Worm (Caenorhabditis elegans) whole organism, mixed stage, embryonic: ENCODE data around the gene hlh-26.
"Not testable (repeated sequence)": the region's sequence is repeated elsewhere in the genome, so short reads cannot be mapped to it uniquely, and the experiment has no call there.

Experiments used
- M03D4.4 ChIP-seq: sonication (generic microtip); optimal IDR thresholded peaks from 2 replicates; lab custom pipeline; 2017; ENCODE audit warnings: mild to moderate bottlenecking, missing genetic modification characterization, missing compliant biosample characterization
- bed-3 ChIP-seq: fragments of 200-800 bp; sonication (Bioruptor generic); optimal IDR thresholded peaks from 3 replicates; lab custom pipeline; 2018; ENCODE audit warnings: mild to moderate bottlenecking, missing genetic modification characterization, moderate library complexity, missing compliant biosample characterization
- blmp-1 ChIP-seq: fragments of 150-350 bp; optimal IDR thresholded peaks from 2 replicates; lab custom pipeline; 2014; ENCODE audit warnings: missing biosample characterization, missing genetic modification characterization
- ceh-39 ChIP-seq: fragments of 150-350 bp; optimal IDR thresholded peaks from 2 replicates; lab custom pipeline; 2014; ENCODE audit warnings: missing biosample characterization, missing genetic modification characterization
- ceh-43 ChIP-seq: fragments of 200-800 bp; sonication (Bioruptor generic); optimal IDR thresholded peaks from 2 replicates; lab custom pipeline; 2018; ENCODE audit warnings: mild to moderate bottlenecking, missing genetic modification characterization, moderate library complexity, missing compliant biosample characterization
- ceh-83 ChIP-seq: fragments of 200-800 bp; sonication (Bioruptor generic); optimal IDR thresholded peaks from 2 replicates; lab custom pipeline; 2018; ENCODE audit warnings: mild to moderate bottlenecking, missing genetic modification characterization, missing compliant biosample characterization
- ces-1 ChIP-seq: fragments of 150-350 bp; optimal IDR thresholded peaks from 2 replicates; lab custom pipeline; 2014; ENCODE audit warnings: missing biosample characterization, missing genetic modification reagents, missing genetic modification characterization
- cnd-1 ChIP-seq: fragments of 200-800 bp; sonication (Bioruptor generic); optimal IDR thresholded peaks from 2 replicates; lab custom pipeline; 2018; ENCODE audit warnings: mild to moderate bottlenecking, missing genetic modification characterization, missing compliant biosample characterization
- drap-1 ChIP-seq: fragments of 200-800 bp; sonication (Bioruptor generic); optimal IDR thresholded peaks from 3 replicates; lab custom pipeline; 2018; ENCODE audit warnings: mild to moderate bottlenecking, missing genetic modification characterization, missing compliant biosample characterization
- elt-1 ChIP-seq: sonication (generic microtip); optimal IDR thresholded peaks from 2 replicates; lab custom pipeline; 2017; ENCODE audit warnings: missing genetic modification characterization, mild to moderate bottlenecking, missing compliant biosample characterization, antibody characterized with exemption, moderate library complexity, borderline replicate concordance; ENCODE audit not compliant: insufficient read depth
- elt-3 ChIP-seq: fragments of 150-350 bp; optimal IDR thresholded peaks from 2 replicates; lab custom pipeline; 2014; ENCODE audit warnings: missing biosample characterization, missing genetic modification characterization
- flh-1 ChIP-seq: fragments of 200-800 bp; sonication (Bioruptor generic); optimal IDR thresholded peaks from 2 replicates; lab custom pipeline; 2018; ENCODE audit warnings: mild to moderate bottlenecking, missing genetic modification characterization, moderate library complexity, missing compliant biosample characterization
- ham-2 ChIP-seq: fragments of 200-800 bp; sonication (Bioruptor generic); optimal IDR thresholded peaks from 2 replicates; lab custom pipeline; 2018; ENCODE audit warnings: mild to moderate bottlenecking, missing genetic modification characterization, missing compliant biosample characterization
- hlh-1 ChIP-seq: fragments of 150-350 bp; optimal IDR thresholded peaks from 2 replicates; lab custom pipeline; 2014; ENCODE audit warnings: missing biosample characterization, missing genetic modification reagents, missing genetic modification characterization
- lin-13 ChIP-seq: fragments of 150-350 bp; optimal IDR thresholded peaks from 2 replicates; lab custom pipeline; 2014; ENCODE audit warnings: missing biosample characterization, missing genetic modification characterization
- lsy-2 ChIP-seq: fragments of 150-350 bp; optimal IDR thresholded peaks from 2 replicates; lab custom pipeline; 2014; ENCODE audit warnings: missing biosample characterization, missing genetic modification characterization
- mep-1 ChIP-seq: fragments of 150-350 bp; optimal IDR thresholded peaks from 2 replicates; lab custom pipeline; 2017; ENCODE audit warnings: missing biosample characterization, missing genetic modification reagents, missing genetic modification characterization, inconsistent platforms
- mls-2 ChIP-seq: sonication (generic microtip); optimal IDR thresholded peaks from 2 replicates; lab custom pipeline; 2016; ENCODE audit warnings: mild to moderate bottlenecking, missing genetic modification characterization, moderate library complexity, missing compliant biosample characterization
- nhr-12 ChIP-seq: fragments of 150-350 bp; optimal IDR thresholded peaks from 2 replicates; lab custom pipeline; 2014; ENCODE audit warnings: missing biosample characterization, missing genetic modification characterization
- nhr-237 ChIP-seq: fragments of 150-350 bp; optimal IDR thresholded peaks from 2 replicates; lab custom pipeline; 2014; ENCODE audit warnings: missing biosample characterization, missing genetic modification characterization
- nhr-28 ChIP-seq: fragments of 150-350 bp; optimal IDR thresholded peaks from 2 replicates; lab custom pipeline; 2014; ENCODE audit warnings: missing biosample characterization, missing genetic modification characterization
- nhr-76 ChIP-seq: sonication (generic microtip); optimal IDR thresholded peaks from 2 replicates; lab custom pipeline; 2017; ENCODE audit warnings: missing biosample characterization, missing genetic modification characterization
- pha-4 ChIP-seq: fragments of 150-350 bp; optimal IDR thresholded peaks from 2 replicates; lab custom pipeline; 2018; ENCODE audit warnings: missing biosample characterization, missing genetic modification reagents, missing genetic modification characterization
- sem-2 ChIP-seq: fragments of 200-800 bp; sonication (Bioruptor generic); optimal IDR thresholded peaks from 2 replicates; lab custom pipeline; 2018; ENCODE audit warnings: mild to moderate bottlenecking, missing genetic modification characterization, missing compliant biosample characterization
- snpc-4 ChIP-seq: fragments of 150-350 bp; optimal IDR thresholded peaks from 2 replicates; lab custom pipeline; 2014; ENCODE audit warnings: missing biosample characterization, missing genetic modification characterization
- sptf-1 ChIP-seq: sonication (generic microtip); optimal IDR thresholded peaks from 2 replicates; lab custom pipeline; 2017; ENCODE audit warnings: mild to moderate bottlenecking, missing genetic modification characterization, moderate library complexity, missing compliant biosample characterization
- unc-120 ChIP-seq: sonication (generic microtip); optimal IDR thresholded peaks from 2 replicates; lab custom pipeline; 2017; ENCODE audit warnings: missing genetic modification characterization, missing compliant biosample characterization; ENCODE audit not compliant: poor library complexity, severe bottlenecking
- unc-39 ChIP-seq: fragments of 150-350 bp; optimal IDR thresholded peaks from 2 replicates; lab custom pipeline; 2014; ENCODE audit warnings: missing biosample characterization, missing genetic modification characterization
- unc-62 ChIP-seq: fragments of 150-350 bp; optimal IDR thresholded peaks from 2 replicates; lab custom pipeline; 2014; ENCODE audit warnings: missing biosample characterization, missing genetic modification reagents, missing genetic modification characterization
- zip-8 ChIP-seq: fragments of 150-350 bp; optimal IDR thresholded peaks from 2 replicates; lab custom pipeline; 2014; ENCODE audit warnings: missing biosample characterization, missing genetic modification characterization
- ztf-11 ChIP-seq: fragments of 150-350 bp; optimal IDR thresholded peaks from 2 replicates; lab custom pipeline; 2014; ENCODE audit warnings: missing biosample characterization, missing genetic modification characterization

The hlh-26 gene

DNA sequence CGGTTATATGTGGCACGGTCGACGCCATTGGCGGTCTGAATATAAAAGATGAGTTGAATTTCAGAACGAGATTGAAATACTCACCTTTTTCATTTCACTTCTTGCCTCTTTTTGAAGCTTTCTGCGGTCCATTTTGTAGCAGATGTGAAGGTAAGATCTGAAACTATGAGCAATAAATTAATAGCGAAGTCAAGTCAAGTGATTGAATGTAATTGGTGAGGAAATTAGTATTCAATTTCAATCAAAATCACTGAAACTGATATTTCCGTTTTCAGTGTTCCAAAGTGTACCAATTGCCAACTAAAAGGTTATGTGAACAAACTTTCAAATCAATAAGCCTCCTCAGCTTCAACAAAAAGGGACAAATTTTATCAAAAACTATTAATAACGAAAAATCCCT, 8.1 kb upstream of the hlh-26 start, which contains the start of gene C17C3.24:
Gene C17C3.24 (minus strand): TSS at position 101 of the 400 bp plus-strand sequence.
- no peak for TF ChIP-seq drap-1
- TF ChIP-seq sptf-1, result no peak
- TF ChIP-seq blmp-1 (tag; lab: Kevin White, UChicago), result no peak
- TF ChIP-seq, all 35 proteins: peak for 0

- not testable (repeated sequence) for TF ChIP-seq elt-1 (tag; lab: Kevin White, UChicago); ztf-11 (tag; lab: Kevin White, UChicago); sptf-1
These were observed 6.6 kb upstream of the hlh-26 start, which contains the start of gene hlh-27 for ce11 chrII:5540113-5540512. hlh-27 (minus strand) TSS chrII:5540213.

DNA sequence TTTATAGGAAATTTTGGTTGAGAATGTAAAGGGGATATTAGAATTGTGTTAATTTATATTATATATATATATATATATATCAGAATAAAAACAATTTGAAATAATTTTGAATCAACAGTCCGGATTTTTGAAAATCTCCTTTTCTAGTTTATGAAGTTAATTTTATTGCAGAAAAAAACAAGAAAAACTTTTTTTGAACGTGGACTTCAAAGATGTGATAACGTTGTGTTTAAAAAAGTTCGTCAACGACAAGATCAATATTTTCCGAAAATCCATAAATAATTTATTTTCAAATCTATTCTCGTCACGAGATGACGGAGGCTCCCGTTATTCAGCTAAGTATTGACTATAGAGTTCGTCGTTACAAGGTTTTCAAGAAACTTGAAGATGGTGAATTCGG, 4.0 kb upstream of the hlh-26 start, which contains the start of gene C17C3.11:
Gene C17C3.11 (plus strand): TSS at position 301 of the 400 bp plus-strand sequence.
- TF ChIP-seq ces-1 (GFP tag; lab: Kevin White, UChicago) (no peak), nhr-12 (tag; lab: Kevin White, UChicago) (no peak), flh-1 (no peak), unc-62 (GFP tag; lab: Kevin White, UChicago) (no peak), ceh-43 (no peak)

DNA sequence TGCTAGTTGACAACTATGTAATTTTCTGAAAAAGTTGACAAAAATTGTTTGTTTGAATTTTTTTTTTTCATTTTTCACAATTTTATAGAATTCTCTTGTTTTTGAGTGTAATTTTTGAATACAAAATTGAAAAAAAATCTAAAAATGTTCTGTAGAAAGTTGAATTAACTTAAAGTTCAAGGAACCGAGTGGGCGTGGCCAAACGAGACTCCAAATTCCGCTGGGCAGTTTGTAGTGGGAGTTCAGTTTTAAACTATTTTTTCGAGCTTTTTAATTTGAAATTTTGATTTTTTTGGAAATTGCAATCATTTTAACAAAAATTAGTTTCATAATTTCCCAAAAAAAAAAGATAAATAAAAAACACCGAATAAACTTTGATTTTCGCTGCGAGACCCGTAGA, 3.5 kb upstream of the hlh-26 start:
- TF ChIP-seq flh-1, result no peak
- no peak for TF ChIP-seq nhr-28
- TF ChIP-seq nhr-12 (tag; lab: Kevin White, UChicago), result no peak
- no peak for TF ChIP-seq bed-3 (GFP tag; lab: Kevin White, UChicago)
- TF ChIP-seq lsy-2 (tag; lab: Kevin White, UChicago), result no peak
- no peak for TF ChIP-seq unc-39 (tag; lab: Kevin White, UChicago)
- no peak for TF ChIP-seq sptf-1
- TF ChIP-seq unc-120 (tag; lab: Kevin White, UChicago), result no peak
- TF ChIP-seq snpc-4 (tag; lab: Kevin White, UChicago), result no peak
- no peak for TF ChIP-seq drap-1
- no peak for TF ChIP-seq ztf-11 (tag; lab: Kevin White, UChicago)
- no peak for TF ChIP-seq sem-2 (GFP tag; lab: Kevin White, UChicago)
- TF ChIP-seq elt-3 (tag; lab: Kevin White, UChicago), result no peak
- TF ChIP-seq M03D4.4 (tag; lab: Kevin White, UChicago), result no peak
- TF ChIP-seq cnd-1 (tag; lab: Kevin White, UChicago), result no peak
- TF ChIP-seq lin-13 (tag; lab: Kevin White, UChicago), result no peak
- TF ChIP-seq zip-8 (tag; lab: Kevin White, UChicago), result no peak
- TF ChIP-seq mls-2 (tag; lab: Kevin White, UChicago), result no peak
- no peak for TF ChIP-seq ceh-43
- no peak for TF ChIP-seq ceh-39 (tag; lab: Kevin White, UChicago)

DNA sequence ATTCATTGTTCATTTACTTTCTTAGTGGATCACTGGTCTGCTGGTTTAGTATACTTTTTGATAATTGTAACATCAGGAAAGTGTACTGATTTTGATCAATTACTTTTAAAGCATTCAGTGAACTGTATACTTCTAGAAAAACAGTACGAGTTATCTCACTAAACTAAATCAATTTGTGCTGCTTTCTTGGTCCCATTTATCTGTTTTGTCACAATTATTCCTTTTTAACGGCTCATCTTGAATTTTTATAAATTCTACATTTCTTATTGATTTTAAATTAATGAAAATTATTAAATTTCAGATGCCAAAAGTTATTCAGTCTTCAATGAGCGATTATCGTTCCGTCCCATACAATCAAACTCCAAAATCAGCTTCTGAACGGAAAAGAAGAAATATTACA, 1.4 kb upstream of the hlh-26 start, which contains the start of gene hlh-25:
Gene hlh-25 (plus strand): TSS at position 301 of the 400 bp plus-strand sequence.
- TF ChIP-seq nhr-237 (tag; lab: Kevin White, UChicago); blmp-1 (tag; lab: Kevin White, UChicago); ceh-83: not testable (repeated sequence)

DNA sequence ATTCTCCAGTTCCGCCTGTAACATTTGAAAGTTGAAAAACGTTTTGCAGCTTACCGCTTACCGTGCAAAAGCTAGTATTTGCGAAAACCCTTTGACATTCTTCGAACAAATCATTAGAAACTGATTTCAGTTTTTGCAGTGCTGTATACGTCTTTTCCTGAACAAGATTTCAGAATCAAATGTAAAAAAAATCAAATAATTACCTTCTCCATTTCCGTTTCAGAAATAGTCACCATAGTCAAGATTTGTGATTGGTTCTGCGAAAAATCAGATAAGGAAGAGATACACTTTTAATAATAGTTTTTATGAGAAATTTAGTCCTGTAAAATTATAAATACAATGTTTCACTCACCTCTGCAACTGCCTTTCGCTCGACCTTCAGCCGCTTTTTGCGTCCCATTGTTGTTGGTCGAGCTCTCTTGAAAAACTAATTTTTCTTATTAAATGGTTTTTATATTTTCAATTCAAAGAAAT, 1.6 kb downstream of the hlh-26 start, which contains the start of gene C17C3.9:
Gene C17C3.9 (minus strand): TSS at position 424 of the 474 bp plus-strand sequence.
- TF ChIP-seq ztf-11 (tag; lab: Kevin White, UChicago), result no peak
- TF ChIP-seq unc-39 (tag; lab: Kevin White, UChicago), result no peak

ce11 chrII:5527841-5528240, 5.7 kb downstream of the hlh-26 start, which contains the start of gene ZK177.1:
ZK177.1 (plus strand) TSS chrII:5528141.
- TF ChIP-seq ceh-39 (tag; lab: Kevin White, UChicago) (no peak), mls-2 (tag; lab: Kevin White, UChicago) (no peak), cnd-1 (tag; lab: Kevin White, UChicago) (no peak), ceh-43 (no peak), bed-3 (GFP tag; lab: Kevin White, UChicago) (no peak), nhr-237 (tag; lab: Kevin White, UChicago) (no peak), hlh-1 (no peak), nhr-12 (tag; lab: Kevin White, UChicago) (no peak), M03D4.4 (tag; lab: Kevin White, UChicago) (no peak), sem-2 (GFP tag; lab: Kevin White, UChicago) (no peak), drap-1 (no peak), ceh-83 (no peak), nhr-76 (no peak), ztf-11 (tag; lab: Kevin White, UChicago) (no peak), pha-4 (tag; lab: Kevin White, UChicago) (no peak), ham-2 (GFP tag; lab: Kevin White, UChicago) (no peak), mep-1 (tag; lab: Kevin White, UChicago) (no peak), lsy-2 (tag; lab: Kevin White, UChicago) (no peak), nhr-28 (no peak), elt-1 (tag; lab: Kevin White, UChicago) (no peak)
